Fruit fly (Drosophila melanogaster) ovary, adult (tissue): ENCODE results near the gene tal-3A.

Experiments
- CG17801 ChIP-seq: fragments of 200-800 bp; optimal IDR thresholded peaks from 2 replicates; lab custom pipeline; 2019; ENCODE audit warnings: missing biosample characterization, mild to moderate bottlenecking, missing genetic modification characterization, moderate library complexity; ENCODE audit not compliant: partially characterized antibody

Gene tal-3A

DNA sequence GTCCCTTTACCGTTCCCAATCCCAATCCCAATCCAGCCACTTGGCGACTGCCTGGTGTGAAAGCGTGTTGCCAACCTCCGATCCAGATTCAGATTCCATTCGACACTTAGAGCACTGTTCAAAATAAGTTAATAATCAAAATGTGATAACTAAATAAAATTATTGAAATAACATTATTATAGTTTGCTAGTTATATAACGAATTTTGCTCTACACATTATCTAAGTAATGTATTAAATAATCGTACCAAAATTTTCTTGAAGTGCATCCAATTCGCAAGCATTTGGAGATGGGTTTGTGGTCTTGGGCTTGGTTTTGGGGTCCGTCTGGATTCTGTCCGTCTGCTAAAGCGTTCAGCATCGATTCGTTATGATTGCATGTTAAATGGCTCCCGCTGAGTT, 36.4 kb downstream of the tal-3A start:
- no peak for TF ChIP-seq CG17801 (GFP tag; lab: Kevin White, UChicago)

DNA sequence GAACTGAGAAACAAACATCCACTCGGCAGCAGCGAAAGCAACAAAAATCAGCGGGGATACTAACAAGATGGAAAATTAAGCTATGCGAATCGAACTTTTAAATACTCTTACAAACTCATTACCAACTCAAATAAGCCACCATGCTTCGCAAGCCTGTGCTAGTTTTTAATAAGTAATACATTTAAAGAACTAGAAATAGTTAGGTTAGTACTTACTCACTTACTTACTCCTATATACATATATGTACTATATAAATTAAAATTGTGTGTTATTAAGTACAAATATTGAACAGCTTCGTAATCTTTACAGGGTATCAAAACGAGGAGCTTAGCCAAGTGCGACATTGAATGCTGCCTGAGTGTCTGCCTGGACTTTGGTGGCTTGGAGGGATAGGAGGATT, 38.1 kb downstream of the tal-3A start:
- no peak for TF ChIP-seq CG17801 (GFP tag; lab: Kevin White, UChicago)

DNA sequence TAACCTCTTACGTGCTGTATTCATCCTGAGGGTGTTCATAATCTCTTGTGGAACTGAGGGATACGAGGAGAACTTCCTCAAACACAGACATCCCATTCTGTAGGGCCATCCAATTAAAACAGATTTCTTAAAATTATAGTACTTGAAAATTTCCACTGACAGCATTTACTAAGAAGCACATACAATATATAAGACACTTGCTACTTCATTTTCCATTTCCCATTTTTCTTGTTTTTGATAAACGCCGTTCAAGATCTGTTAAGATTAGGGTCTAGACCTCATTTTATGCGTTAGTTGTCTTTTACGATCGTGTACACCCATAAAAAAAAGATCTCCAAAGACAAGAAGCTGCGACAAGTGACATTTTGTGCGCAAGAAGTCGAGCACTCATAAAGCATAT, 42.4 kb downstream of the tal-3A start, which contains the start of gene CG14362:
Gene CG14362, minus strand, starts transcription at position 101 of the 400 bp plus-strand sequence.
- TF ChIP-seq CG17801 (GFP tag; lab: Kevin White, UChicago) = no peak

DNA sequence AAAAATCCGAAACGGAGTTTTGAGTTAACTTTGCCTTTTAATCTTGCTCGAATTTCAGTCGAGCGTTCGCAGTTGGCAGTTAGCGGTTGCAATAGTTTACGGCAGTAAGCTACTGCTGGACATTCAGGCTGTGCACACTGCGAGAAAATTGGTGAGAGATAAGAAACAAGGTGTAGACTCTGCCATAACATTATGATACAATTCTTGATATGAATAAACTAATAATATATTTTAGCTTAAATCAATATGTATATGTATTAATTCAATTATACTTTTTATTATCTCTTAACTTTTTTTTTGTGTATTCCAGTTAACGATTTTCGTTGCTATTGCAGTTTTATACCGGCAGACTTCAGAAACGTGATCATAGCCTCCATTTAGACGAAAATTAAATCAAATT, 44.4 kb downstream of the tal-3A start:
- TF ChIP-seq CG17801 (GFP tag; lab: Kevin White, UChicago) = no peak

DNA sequence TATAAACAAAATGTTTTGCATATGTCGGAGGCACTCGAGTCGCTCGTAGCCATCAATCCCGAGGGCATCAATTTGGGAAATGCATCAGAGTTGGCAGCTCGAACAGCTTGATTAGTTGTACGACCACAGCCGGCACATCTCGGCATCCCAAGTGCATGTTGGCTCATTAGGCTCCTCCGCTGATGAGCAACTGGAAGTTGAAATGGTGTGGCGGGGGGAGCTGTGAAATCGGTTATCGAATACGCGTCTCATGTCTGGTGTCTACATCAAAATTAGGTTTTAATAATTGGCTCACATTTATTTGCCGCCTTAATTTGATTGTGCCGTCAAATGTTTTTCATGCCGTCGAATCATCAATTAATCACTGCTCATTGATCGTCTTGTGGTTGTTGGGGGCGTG, 46.3 kb downstream of the tal-3A start:
- TF ChIP-seq CG17801 (GFP tag; lab: Kevin White, UChicago) = no peak

DNA sequence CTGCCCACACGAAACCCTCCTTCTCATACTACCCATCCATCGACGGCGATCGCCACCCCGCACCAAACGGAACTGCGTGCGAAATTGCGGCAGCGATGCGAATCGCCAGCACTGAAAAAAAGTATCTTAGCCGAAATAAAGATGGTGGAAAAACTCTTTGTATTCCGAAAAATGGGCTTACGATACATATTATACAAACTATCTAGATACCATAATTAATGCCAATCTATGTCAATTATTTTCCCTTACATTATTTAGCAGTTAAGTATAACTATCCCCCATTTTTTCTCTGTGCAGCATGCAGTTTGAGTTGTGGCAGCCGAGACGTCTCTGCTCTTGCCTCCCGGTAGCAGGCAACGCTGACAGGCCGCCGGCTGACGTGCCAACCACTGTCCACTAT, 48.9 kb downstream of the tal-3A start:
- no peak for TF ChIP-seq CG17801 (GFP tag; lab: Kevin White, UChicago)
